Fruit fly (Drosophila melanogaster): ENCODE results near the gene CG32262.

Gene CG32262

DNA sequence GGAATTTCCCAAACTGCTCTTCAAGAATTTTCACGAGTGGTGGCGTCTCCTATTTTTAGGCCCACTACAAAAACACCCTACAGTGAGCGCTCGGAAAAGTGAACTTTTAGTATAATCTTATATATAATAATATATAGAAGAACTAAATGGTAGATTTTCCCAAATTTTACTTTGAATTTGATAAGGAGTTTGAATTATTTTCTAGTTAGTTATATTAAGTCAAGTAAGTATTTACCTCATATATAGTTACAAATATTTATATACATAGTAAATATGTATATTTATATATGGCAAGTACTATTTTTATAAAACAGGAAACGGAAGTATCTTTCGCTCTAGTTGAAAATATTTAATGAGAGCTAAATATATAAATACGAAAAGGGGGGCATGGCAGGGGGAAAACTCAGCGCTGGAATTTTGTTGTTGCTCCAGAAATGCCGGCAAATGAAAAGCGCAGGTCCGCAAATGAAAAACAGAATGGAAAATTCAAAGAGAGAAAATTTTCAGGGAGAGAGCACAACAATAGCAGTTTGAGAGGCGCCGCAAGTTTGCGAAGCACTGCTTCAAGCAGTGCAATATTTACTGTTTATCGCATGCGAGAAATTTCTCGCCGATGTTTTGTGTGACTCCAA lies 21.1 kb downstream of the CG32262 start:
- TF ChIP-seq noc (tag; optimal IDR thresholded peaks at IDR 0.05), result no peak

DNA sequence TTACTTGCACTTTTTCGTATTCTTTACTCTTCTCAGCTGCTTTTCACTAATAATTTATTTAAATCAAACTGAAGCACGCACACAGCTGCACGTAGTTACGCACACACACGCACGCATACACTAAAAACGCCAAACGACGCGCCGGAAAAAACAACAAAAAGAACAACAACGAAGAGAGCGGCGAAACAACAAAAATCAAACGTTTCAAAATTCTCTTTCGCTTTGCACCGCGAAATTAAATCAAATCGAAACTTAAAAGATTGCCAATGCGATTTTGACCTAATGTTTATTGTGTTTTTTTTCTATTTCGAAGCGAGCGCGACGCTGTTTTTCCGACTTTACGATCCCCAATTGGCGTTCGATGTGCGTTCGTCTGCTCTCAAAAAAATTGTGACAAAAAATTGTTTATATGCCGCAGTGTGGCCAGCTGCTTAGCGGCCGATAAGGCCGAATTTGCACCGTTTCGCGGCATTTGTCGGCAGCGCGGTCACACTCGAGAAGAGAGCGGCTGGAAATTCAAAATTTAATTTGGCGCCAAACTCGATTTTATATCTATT lies 22.3 kb downstream of the CG32262 start:
- TF ChIP-seq noc (tag; optimal IDR thresholded peaks at IDR 0.05), result peak; percentile 1

DNA sequence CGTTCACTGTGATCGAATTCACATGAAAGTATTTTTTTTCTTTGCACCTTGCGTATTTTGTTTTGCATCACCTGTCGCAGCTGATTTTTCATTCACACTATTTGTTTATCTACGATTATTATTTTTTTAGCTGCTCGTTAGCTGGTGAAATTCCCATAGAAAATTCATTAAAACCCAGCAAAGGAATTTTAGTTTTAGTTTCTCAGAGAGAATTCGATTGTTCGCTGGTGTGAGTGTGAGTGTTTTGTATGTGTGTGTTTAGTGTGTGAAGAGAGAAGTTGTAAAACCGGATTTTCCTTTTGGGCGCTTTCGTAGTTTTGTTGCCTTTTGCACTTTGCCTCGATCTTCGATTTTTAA lies 22.9 kb downstream of the CG32262 start:
- no peak for TF ChIP-seq noc (tag; optimal IDR thresholded peaks at IDR 0.05)

DNA sequence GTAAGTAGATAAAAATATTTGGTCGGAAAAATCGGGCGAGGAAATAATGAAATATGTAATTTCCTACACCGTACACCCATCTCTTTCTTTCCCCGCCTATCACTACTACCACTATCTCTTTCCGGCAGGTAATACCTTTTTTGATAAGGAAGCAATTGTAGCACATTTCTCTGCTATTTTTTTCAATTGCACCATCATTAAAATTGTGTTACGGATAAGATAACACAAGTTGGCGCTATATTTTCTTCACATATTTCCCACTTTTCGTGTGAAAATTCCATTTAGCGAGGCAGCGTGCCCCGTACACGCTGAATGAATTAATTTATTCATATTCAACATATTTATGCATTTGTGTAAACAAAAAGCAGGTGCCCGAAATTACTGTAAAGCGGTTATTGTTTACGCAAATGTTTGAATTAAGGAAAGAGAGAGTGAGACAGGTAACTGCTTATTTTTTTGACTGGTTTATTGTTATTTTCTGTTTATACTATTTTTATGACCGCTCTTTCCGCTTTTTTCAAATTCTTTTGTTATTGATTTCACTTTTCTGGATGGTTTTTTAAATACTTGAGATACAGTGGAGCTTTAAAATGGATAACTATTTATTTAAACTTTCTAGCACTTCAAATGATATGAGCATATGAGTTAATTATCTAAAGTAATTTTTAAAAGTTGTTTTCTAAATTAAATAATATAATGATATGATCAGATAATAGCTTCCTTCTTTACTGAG lies 23.5 kb downstream of the CG32262 start:
- peak; percentile 19 for TF ChIP-seq noc (tag; optimal IDR thresholded peaks at IDR 0.05)

DNA sequence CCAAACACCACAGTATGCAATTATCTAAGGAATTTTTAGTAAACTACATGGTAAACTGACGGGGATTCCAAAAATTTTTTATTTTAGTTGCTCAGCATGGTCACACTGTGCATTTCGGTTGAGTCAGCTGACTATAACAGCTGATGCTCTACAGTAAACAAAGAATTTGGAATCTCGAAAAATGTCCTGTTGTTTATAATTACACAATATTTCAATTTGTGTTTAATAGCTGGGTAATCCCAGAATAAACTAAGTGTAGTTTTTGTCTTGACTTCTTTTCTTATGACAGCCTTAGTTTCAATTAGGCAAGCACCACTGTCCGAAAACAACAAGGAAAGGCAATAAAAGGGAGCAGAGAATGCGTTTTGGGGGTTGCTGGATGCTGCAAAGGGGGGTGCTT lies 24.3 kb downstream of the CG32262 start:
- TF ChIP-seq noc (tag; optimal IDR thresholded peaks at IDR 0.05), result no peak

dm6 chr3L:3785002-3785661 lies 24.9 kb downstream of the CG32262 start:
- peak; percentile 33 for TF ChIP-seq noc (tag; optimal IDR thresholded peaks at IDR 0.05)

DNA sequence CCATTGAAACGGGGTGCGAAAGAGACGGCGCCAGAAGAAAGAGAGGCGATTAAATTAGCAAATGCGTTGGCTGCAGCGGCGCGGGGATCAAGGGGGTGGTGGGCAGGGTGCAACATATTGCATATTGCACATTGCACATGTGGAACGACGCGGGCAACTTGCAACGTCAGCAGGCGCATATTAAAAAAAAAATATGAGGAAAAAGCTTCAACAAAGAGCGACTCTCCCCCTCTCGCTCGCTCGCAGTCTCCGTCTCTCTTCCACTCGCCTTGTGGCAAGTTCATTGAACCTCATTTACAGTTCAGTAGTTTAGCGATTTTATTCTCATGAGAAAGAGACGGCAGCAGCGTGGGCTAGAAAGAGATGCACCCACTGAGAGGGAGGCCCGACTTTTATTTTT lies 26.0 kb downstream of the CG32262 start:
- no peak for TF ChIP-seq noc (tag; optimal IDR thresholded peaks at IDR 0.05)

dm6 chr3L:3783436-3783835 lies 26.6 kb downstream of the CG32262 start:
- TF ChIP-seq noc (tag; optimal IDR thresholded peaks at IDR 0.05), result no peak

DNA sequence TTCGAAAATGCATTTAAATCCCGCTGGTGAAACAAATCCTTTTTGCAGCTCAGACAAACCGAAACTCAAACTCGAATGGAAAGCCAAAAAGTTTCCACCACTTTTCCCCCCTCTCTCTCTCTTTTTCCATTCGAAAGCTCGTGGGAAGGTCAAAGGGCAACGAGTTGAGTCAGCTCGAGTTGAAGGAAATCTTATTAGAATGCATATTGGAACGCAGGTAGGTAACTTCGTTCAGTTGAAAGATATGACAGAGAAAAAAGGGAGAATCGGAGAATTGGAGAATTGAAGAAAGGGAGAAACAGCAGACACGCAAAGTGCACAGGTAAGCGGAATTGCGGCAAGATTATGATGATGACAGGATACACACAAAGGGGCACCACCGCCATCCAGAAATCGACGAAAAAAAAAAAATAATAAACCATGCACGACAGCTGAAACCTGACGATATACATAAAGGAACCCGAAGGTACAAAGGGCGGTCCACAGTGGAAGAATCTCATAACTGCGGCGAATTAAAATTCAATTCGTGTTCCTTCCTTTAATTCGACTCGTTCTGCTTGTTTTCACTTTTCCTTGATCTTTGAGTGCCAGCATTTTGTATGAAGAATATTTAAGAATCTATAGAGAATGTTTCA lies 27.3 kb downstream of the CG32262 start:
- TF ChIP-seq noc (tag; optimal IDR thresholded peaks at IDR 0.05), result no peak

DNA sequence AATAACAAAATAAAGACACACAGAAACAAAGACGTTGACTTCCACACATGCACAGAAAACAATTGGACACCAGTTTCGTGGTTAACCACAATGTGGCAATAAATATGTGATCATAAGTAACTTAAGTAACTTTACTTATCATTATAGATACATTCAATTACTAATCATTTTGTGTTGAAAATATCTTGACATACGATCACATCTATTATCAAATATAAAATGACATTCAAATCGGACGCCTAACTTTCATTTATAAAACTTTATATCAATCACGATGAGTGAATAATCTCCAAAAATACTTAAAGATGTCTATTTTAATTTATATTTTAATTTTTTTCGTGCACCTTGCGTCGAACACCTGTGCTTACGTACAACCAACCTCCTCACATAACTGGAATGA lies 31.5 kb downstream of the CG32262 start:
- peak; percentile 40 for TF ChIP-seq noc (tag; optimal IDR thresholded peaks at IDR 0.05)

DNA sequence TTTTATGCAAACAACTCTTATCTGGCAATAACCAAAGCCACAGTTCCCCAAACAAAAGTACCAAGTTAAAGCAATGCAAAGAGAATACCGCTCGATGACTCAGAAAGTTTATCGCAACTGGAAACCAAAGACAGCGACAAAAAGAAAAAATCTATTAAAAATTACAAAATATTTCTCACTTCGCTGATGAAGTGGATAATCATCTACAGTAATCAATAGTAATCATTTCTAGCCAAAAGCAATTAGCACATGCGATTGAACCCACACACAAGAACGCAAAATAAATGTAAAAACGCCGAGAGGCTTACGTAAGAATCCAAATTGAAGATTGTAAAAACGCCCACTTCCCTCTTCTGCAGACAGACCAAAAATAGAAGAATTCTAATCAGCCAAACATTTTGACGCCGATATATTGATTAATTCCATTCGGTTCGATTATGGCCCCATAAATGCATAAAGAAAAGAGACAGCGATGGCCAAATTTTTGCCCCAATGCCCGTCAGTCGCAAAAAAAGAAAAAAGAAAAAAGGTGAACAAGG lies 33.4 kb downstream of the CG32262 start:
- no peak for TF ChIP-seq noc (tag; optimal IDR thresholded peaks at IDR 0.05)

DNA sequence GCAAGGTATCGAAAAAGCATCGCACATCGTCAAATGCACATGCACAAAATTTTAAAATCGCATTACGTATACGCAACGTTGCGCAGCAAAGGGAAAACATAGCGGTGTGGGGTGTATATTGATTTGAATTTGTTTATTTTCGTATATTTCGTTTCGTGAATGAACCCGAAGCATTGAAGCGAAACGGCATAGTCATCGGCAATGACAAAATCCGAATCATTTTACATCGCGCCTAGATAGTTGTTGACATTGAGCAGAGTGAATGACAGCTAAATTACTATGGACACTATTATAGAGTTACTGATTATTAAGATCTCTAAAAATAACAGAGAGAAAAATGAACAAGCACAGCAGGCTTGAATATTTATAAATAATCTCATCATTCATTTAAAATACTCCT lies 36.7 kb downstream of the CG32262 start:
- TF ChIP-seq noc (tag; optimal IDR thresholded peaks at IDR 0.05), result no peak

DNA sequence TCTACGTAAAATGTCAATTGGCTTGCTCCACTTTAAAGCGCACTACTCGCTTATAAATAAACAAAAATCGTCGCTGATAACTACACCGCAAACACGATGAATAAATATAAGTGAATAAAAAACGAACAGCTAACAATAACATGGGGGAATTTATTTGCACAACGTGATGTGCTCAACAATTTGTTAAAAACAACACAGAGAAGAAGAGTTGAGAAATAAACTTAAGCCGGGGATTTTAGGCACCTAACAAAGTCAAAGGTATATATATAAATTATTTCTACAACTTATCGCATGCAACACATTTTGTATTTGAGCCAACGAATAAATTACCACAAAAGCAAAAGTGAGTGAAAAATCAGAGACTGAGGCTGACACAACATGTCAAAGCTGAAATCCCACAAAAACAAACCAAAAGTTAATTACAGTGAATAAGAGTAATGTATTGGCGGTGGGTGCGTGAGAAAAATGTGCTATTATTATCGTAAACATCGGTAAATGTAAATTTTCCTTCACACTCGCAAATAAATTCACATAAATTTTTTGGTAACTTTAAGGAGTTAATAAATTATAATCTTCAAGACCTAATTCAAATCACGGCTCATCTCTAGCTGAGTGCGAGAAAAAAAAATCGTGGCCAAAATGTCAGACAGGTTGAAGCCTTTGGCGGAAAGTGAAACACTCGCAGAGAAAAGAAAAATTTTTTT lies 37.6 kb downstream of the CG32262 start:
- TF ChIP-seq noc (tag; optimal IDR thresholded peaks at IDR 0.05), result no peak

dm6 chr3L:3771406-3771935 lies 38.5 kb downstream of the CG32262 start:
- TF ChIP-seq noc (tag; optimal IDR thresholded peaks at IDR 0.05), result peak; percentile 47

DNA sequence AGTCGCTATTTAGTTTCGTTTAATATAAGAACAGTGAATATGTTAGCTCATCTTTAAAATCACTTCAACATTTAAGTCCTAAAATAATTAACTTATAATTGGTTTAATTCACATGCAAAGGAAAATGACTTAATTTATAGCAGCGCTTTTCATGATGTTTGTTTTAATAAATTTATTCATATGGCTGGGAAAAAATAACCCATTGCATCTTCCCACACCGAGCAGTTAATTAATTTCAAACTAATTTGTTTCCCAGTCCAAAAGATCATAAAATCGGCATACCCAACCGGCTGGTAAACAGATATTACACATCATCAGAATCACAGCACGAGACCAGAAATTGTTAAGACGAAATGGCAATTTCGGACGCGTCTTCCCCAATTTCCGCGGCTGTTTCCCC lies 39.2 kb downstream of the CG32262 start:
- TF ChIP-seq noc (tag; optimal IDR thresholded peaks at IDR 0.05), result peak; percentile 8

Measured in whole organism, larva.